Fruit fly (Drosophila melanogaster): Measurements from ENCODE around the gene CG17672.

Gene CG17672

dm6 chr3L:13041292-13042067 is 12.7 kb downstream of the CG17672 start, which contains the start of gene RpS4 (continued):
- peak; percentile 64 for TF ChIP-seq CG8319 (GFP tag; optimal IDR thresholded peaks at IDR 0.05)
- peak; percentile 82 for TF ChIP-seq CG34406 (GFP tag; optimal IDR thresholded peaks at IDR 0.05)
- TF ChIP-seq CG32006 (GFP tag; optimal IDR thresholded peaks at IDR 0.05): peak; percentile 34
- TF ChIP-seq CG6808 (GFP tag; optimal IDR thresholded peaks at IDR 0.05): peak; percentile 79
- peak; percentile 79 for TF ChIP-seq Hr39 (GFP tag; optimal IDR thresholded peaks at IDR 0.05)
- peak; percentile 89 for TF ChIP-seq fd85E (GFP tag; optimal IDR thresholded peaks at IDR 0.05)
- TF ChIP-seq Sox102F (GFP tag; optimal IDR thresholded peaks at IDR 0.05): peak; percentile 88
- peak; percentile 75 for TF ChIP-seq CG10669 (GFP tag; optimal IDR thresholded peaks at IDR 0.05)
- TF ChIP-seq CG6792 (GFP tag; optimal IDR thresholded peaks at IDR 0.05): peak; percentile 71
- TF ChIP-seq achi (GFP tag; optimal IDR thresholded peaks at IDR 0.05): peak; percentile 75
- TF ChIP-seq OdsH (GFP tag; optimal IDR thresholded peaks at IDR 0.05): peak; percentile 76
- peak; percentile 89 for TF ChIP-seq lz (GFP tag; optimal IDR thresholded peaks at IDR 0.05)
- peak; percentile 84 for TF ChIP-seq svp (GFP tag)
- TF ChIP-seq CG4318 (GFP tag; optimal IDR thresholded peaks at IDR 0.05): no peak
- TF ChIP-seq Ets96B (tag; optimal IDR thresholded peaks at IDR 0.05): peak; percentile 59
- peak; percentile 74 for TF ChIP-seq spab (GFP tag; optimal IDR thresholded peaks at IDR 0.05)
- TF ChIP-seq acj6 (GFP tag; optimal IDR thresholded peaks at IDR 0.05): peak; percentile 65
- TF ChIP-seq Smox (GFP tag; optimal IDR thresholded peaks at IDR 0.05): peak; percentile 70
- TF ChIP-seq CG15336 (GFP tag; IDR thresholded peaks at IDR 0.05): peak; percentile 65
- peak; percentile 73 for TF ChIP-seq CG11762 (GFP tag; optimal IDR thresholded peaks at IDR 0.05; ENCODE audit: insufficient read depth)
- peak; percentile 86 for TF ChIP-seq Met (GFP tag; optimal IDR thresholded peaks at IDR 0.05)
- peak; percentile 50; the same call in 2 of the 3 replicates for TF ChIP-seq CG8119 (GFP tag; IDR thresholded peaks at IDR 0.05)
- TF ChIP-seq CG11902 (GFP tag; optimal IDR thresholded peaks at IDR 0.05): peak; percentile 68
- TF ChIP-seq CG31627 (GFP tag; optimal IDR thresholded peaks at IDR 0.05): peak; percentile 83
- TF ChIP-seq Sox15 (GFP tag; optimal IDR thresholded peaks at IDR 0.05): no peak
- peak; percentile 55 for TF ChIP-seq CG10631 (GFP tag; optimal IDR thresholded peaks at IDR 0.05)
- TF ChIP-seq CG11294 (GFP tag; IDR thresholded peaks at IDR 0.05): peak; percentile 36; the same call in 1 of the 2 replicates
- TF ChIP-seq CG16779 (tag; optimal IDR thresholded peaks at IDR 0.05): peak; percentile 91
- no peak for TF ChIP-seq Eip93F (GFP tag; optimal IDR thresholded peaks at IDR 0.05)
- peak; percentile 93 for TF ChIP-seq net (GFP tag; optimal IDR thresholded peaks at IDR 0.05)
- peak; percentile 96 for TF ChIP-seq Eip78C (GFP tag)
- TF ChIP-seq CG9139 (GFP tag; optimal IDR thresholded peaks at IDR 0.05): peak; percentile 93
- TF ChIP-seq fd59A (GFP tag; optimal IDR thresholded peaks at IDR 0.05): peak; percentile 69

- TF ChIP-seq cyc (GFP tag; optimal IDR thresholded peaks at IDR 0.05): no peak
- TF ChIP-seq Sox14 (GFP tag; optimal IDR thresholded peaks at IDR 0.05): peak; percentile 63
- TF ChIP-seq Eip93F (GFP tag; optimal IDR thresholded peaks at IDR 0.05): no peak
- no peak for TF ChIP-seq CG31627 (GFP tag; optimal IDR thresholded peaks at IDR 0.05)
- no peak for TF ChIP-seq Hr38 (GFP tag; optimal IDR thresholded peaks at IDR 0.05)
- TF ChIP-seq Lpt (GFP tag; optimal IDR thresholded peaks at IDR 0.05): no peak
- TF ChIP-seq eg (GFP tag; IDR thresholded peaks at IDR 0.05): 0 out of 3 replicates have a peak, but pooled peaks have one; percentile 12
- TF ChIP-seq CG6276 (GFP tag; optimal IDR thresholded peaks at IDR 0.05): no peak
- peak; percentile 66 for TF ChIP-seq Eip78C (GFP tag)
- no peak for TF ChIP-seq Blimp-1 (GFP tag; optimal IDR thresholded peaks at IDR 0.05)
- TF ChIP-seq CG6854 (GFP tag; optimal IDR thresholded peaks at IDR 0.05): peak; percentile 38
- peak; percentile 14; the same call in 1 of the 2 replicates for TF ChIP-seq CG15336 (GFP tag; IDR thresholded peaks at IDR 0.05)
- TF ChIP-seq topi (GFP tag; optimal IDR thresholded peaks at IDR 0.05): peak; percentile 19
- TF ChIP-seq CG16779 (tag; optimal IDR thresholded peaks at IDR 0.05): no peak
- no peak for TF ChIP-seq CG8319 (GFP tag; optimal IDR thresholded peaks at IDR 0.05)
- TF ChIP-seq net (GFP tag; optimal IDR thresholded peaks at IDR 0.05): no peak
- TF ChIP-seq Sox102F (GFP tag; optimal IDR thresholded peaks at IDR 0.05): no peak
- no peak for TF ChIP-seq CG8119 (GFP tag; IDR thresholded peaks at IDR 0.05)
- TF ChIP-seq svp (GFP tag): peak; percentile 85
- no peak for TF ChIP-seq CG34406 (GFP tag; optimal IDR thresholded peaks at IDR 0.05)
- no peak for TF ChIP-seq CG10669 (GFP tag; optimal IDR thresholded peaks at IDR 0.05)
- TF ChIP-seq Met (GFP tag; optimal IDR thresholded peaks at IDR 0.05): no peak
- no peak for TF ChIP-seq Hr39 (GFP tag; optimal IDR thresholded peaks at IDR 0.05)
- no peak for TF ChIP-seq CG8632 (GFP tag; optimal IDR thresholded peaks at IDR 0.05)
- no peak for TF ChIP-seq CG3919 (GFP tag; optimal IDR thresholded peaks at IDR 0.05)
- TF ChIP-seq Ets96B (tag; optimal IDR thresholded peaks at IDR 0.05): peak; percentile 19
- TF ChIP-seq dsx (GFP tag; optimal IDR thresholded peaks at IDR 0.05; ENCODE audit: poor library complexity, severe bottlenecking): peak; percentile 42
- TF ChIP-seq CG6792 (GFP tag; optimal IDR thresholded peaks at IDR 0.05): no peak
- no peak for TF ChIP-seq fd85E (GFP tag; optimal IDR thresholded peaks at IDR 0.05)
- TF ChIP-seq CG6808 (GFP tag; optimal IDR thresholded peaks at IDR 0.05): peak; percentile 29
- TF ChIP-seq esn (GFP tag; optimal IDR thresholded peaks at IDR 0.05): peak; percentile 17
Measured at dm6 chr3L:13044335-13044814, 15.6 kb downstream of the CG17672 start, which contains the start of gene Syx13. Syx13 (plus strand) TSS chr3L:13044434.
